Worm (Caenorhabditis elegans) whole organism, L3 larva: ENCODE measurements around the gene F47B7.4.

ENCODE experiments used
- R02D3.7 ChIP-seq: fragments of 150-350 bp; optimal IDR thresholded peaks from 2 replicates; lab custom pipeline; 2014; ENCODE audit warnings: missing biosample characterization, missing genetic modification characterization
- ama-1 ChIP-seq: fragments of 150-350 bp; optimal IDR thresholded peaks from 2 replicates; lab custom pipeline; 2018
- ceh-82 ChIP-seq: fragments of 150-350 bp; optimal IDR thresholded peaks from 2 replicates; lab custom pipeline; 2014; ENCODE audit warnings: missing biosample characterization, missing genetic modification characterization
- ceh-9 ChIP-seq: sonication (generic microtip); optimal IDR thresholded peaks from 2 replicates; lab custom pipeline; 2018; ENCODE audit warnings: missing biosample characterization, missing genetic modification characterization
- daf-12 ChIP-seq: fragments of 150-350 bp; optimal IDR thresholded peaks from 2 replicates; lab custom pipeline; 2014; ENCODE audit warnings: missing biosample characterization, missing genetic modification reagents, missing genetic modification characterization
- egl-27 ChIP-seq: sonication (generic microtip); optimal IDR thresholded peaks from 4 replicates; lab custom pipeline; 2017; ENCODE audit warnings: missing biosample characterization, missing genetic modification reagents, missing genetic modification characterization
- egl-5 ChIP-seq: fragments of 150-350 bp; optimal IDR thresholded peaks from 2 replicates; lab custom pipeline; 2017; ENCODE audit warnings: missing biosample characterization, missing genetic modification reagents, missing genetic modification characterization, inconsistent platforms
- elt-1 ChIP-seq: fragments of 150-350 bp; optimal IDR thresholded peaks from 2 replicates; lab custom pipeline; 2014; ENCODE audit warnings: missing biosample characterization, missing genetic modification characterization
- elt-2 ChIP-seq: sonication (generic microtip); optimal IDR thresholded peaks from 2 replicates; lab custom pipeline; 2016; ENCODE audit warnings: missing genetic modification reagents, mild to moderate bottlenecking, missing genetic modification characterization, missing compliant biosample characterization
- eor-1 ChIP-seq, 2 experiments: fragments of 150-350 bp; optimal IDR thresholded peaks; 2 replicates each; lab custom pipeline; 2014 to 2018; ENCODE audit warnings: missing biosample characterization in 2 of 2, missing genetic modification characterization in 2 of 2
- fkh-10 ChIP-seq: sonication (generic microtip); optimal IDR thresholded peaks from 2 replicates; lab custom pipeline; 2017; ENCODE audit warnings: missing biosample characterization, missing genetic modification reagents, missing genetic modification characterization
- fkh-2 ChIP-seq: fragments of 150-350 bp; optimal IDR thresholded peaks from 2 replicates; lab custom pipeline; 2014; ENCODE audit warnings: missing biosample characterization, missing genetic modification reagents, missing genetic modification characterization
- hmg-11 ChIP-seq: sonication (generic microtip); optimal IDR thresholded peaks from 2 replicates; lab custom pipeline; 2016; ENCODE audit warnings: missing genetic modification characterization, missing compliant biosample characterization
- jun-1 ChIP-seq: fragments of 150-350 bp; optimal IDR thresholded peaks from 2 replicates; lab custom pipeline; 2014; ENCODE audit warnings: missing biosample characterization, missing genetic modification reagents, missing genetic modification characterization
- lin-39 ChIP-seq: fragments of 150-350 bp; optimal IDR thresholded peaks from 2 replicates; lab custom pipeline; 2018; ENCODE audit warnings: missing biosample characterization, missing genetic modification reagents, missing genetic modification characterization
- lsy-12 ChIP-seq: sonication (generic microtip); optimal IDR thresholded peaks from 2 replicates; lab custom pipeline; 2016; ENCODE audit warnings: mild to moderate bottlenecking, missing genetic modification characterization, missing compliant biosample characterization
- mdl-1 ChIP-seq: fragments of 150-350 bp; optimal IDR thresholded peaks from 2 replicates; lab custom pipeline; 2014; ENCODE audit warnings: missing biosample characterization, missing genetic modification characterization
- mml-1 ChIP-seq: fragments of 150-350 bp; sonication (generic microtip); optimal IDR thresholded peaks from 3 replicates; lab custom pipeline; 2014; ENCODE audit warnings: missing biosample characterization, missing genetic modification characterization
- nhr-12 ChIP-seq: fragments of 150-350 bp; optimal IDR thresholded peaks from 2 replicates; lab custom pipeline; 2014; ENCODE audit warnings: missing biosample characterization, missing genetic modification characterization
- nhr-23 ChIP-seq: fragments of 150-350 bp; optimal IDR thresholded peaks from 2 replicates; lab custom pipeline; 2014; ENCODE audit warnings: missing biosample characterization, missing genetic modification reagents, missing genetic modification characterization
- nhr-237 ChIP-seq: fragments of 150-350 bp; optimal IDR thresholded peaks from 2 replicates; lab custom pipeline; 2014; ENCODE audit warnings: missing biosample characterization, missing genetic modification characterization
- nhr-25 ChIP-seq: sonication (generic microtip); optimal IDR thresholded peaks from 2 replicates; lab custom pipeline; 2017; ENCODE audit warnings: missing biosample characterization, missing genetic modification characterization
- nhr-28 ChIP-seq: fragments of 150-350 bp; optimal IDR thresholded peaks from 2 replicates; lab custom pipeline; 2014; ENCODE audit warnings: missing biosample characterization, missing genetic modification characterization
- nhr-43 ChIP-seq: sonication (generic microtip); optimal IDR thresholded peaks from 2 replicates; lab custom pipeline; 2016; ENCODE audit warnings: mild to moderate bottlenecking, missing genetic modification characterization, missing compliant biosample characterization; ENCODE audit not compliant: poor library complexity, severe bottlenecking
- nhr-67 ChIP-seq: fragments of 150-350 bp; optimal IDR thresholded peaks from 2 replicates; lab custom pipeline; 2014; ENCODE audit warnings: missing biosample characterization, missing genetic modification characterization
- nhr-76 ChIP-seq: fragments of 150-350 bp; sonication (generic microtip); optimal IDR thresholded peaks from 5 replicates; lab custom pipeline; 2014; ENCODE audit warnings: missing biosample characterization, missing genetic modification characterization
- nhr-77 ChIP-seq: fragments of 150-350 bp; optimal IDR thresholded peaks from 2 replicates; lab custom pipeline; 2014; ENCODE audit warnings: missing biosample characterization, missing genetic modification characterization
- pha-4 ChIP-seq: fragments of 150-350 bp; optimal IDR thresholded peaks from 2 replicates; lab custom pipeline; 2014; ENCODE audit warnings: missing biosample characterization, missing genetic modification reagents, missing genetic modification characterization
- pqm-1 ChIP-seq: fragments of 150-350 bp; optimal IDR thresholded peaks from 2 replicates; lab custom pipeline; 2017; ENCODE audit warnings: missing biosample characterization, missing genetic modification characterization, inconsistent platforms
- skn-1 ChIP-seq: fragments of 150-350 bp; optimal IDR thresholded peaks from 2 replicates; lab custom pipeline; 2014; ENCODE audit warnings: missing biosample characterization, missing genetic modification characterization
- snpc-4 ChIP-seq: fragments of 150-350 bp; optimal IDR thresholded peaks from 2 replicates; lab custom pipeline; 2014; ENCODE audit warnings: missing biosample characterization, missing genetic modification characterization
- tbx-2 ChIP-seq: sonication (generic microtip); optimal IDR thresholded peaks from 2 replicates; lab custom pipeline; 2016; ENCODE audit warnings: mild to moderate bottlenecking, missing genetic modification characterization, missing compliant biosample characterization
- unc-39 ChIP-seq: sonication (generic microtip); optimal IDR thresholded peaks from 4 replicates; lab custom pipeline; 2017; ENCODE audit warnings: missing biosample characterization, missing genetic modification characterization
- unc-62 ChIP-seq: fragments of 150-350 bp; sonication (generic microtip); optimal IDR thresholded peaks from 4 replicates; lab custom pipeline; 2014; ENCODE audit warnings: missing biosample characterization, missing genetic modification reagents, missing genetic modification characterization
- zag-1 ChIP-seq: fragments of 150-350 bp; optimal IDR thresholded peaks from 2 replicates; lab custom pipeline; 2014; ENCODE audit warnings: missing biosample characterization, missing genetic modification characterization
- ztf-11 ChIP-seq: fragments of 150-350 bp; optimal IDR thresholded peaks from 2 replicates; lab custom pipeline; 2014; ENCODE audit warnings: missing biosample characterization, missing genetic modification characterization
- ztf-4 ChIP-seq: fragments of 150-350 bp; optimal IDR thresholded peaks from 2 replicates; lab custom pipeline; 2014; ENCODE audit warnings: missing biosample characterization, missing genetic modification characterization

Gene F47B7.4

ce11 chrX:3764295-3764694, 2.2 kb downstream of the F47B7.4 start, which contains the start of gene F47B7.3:
Gene F47B7.3 (minus strand): TSS chrX:3764395.
- TF ChIP-seq fkh-10 (GFP tag; lab: Kevin White, UChicago) (no peak), nhr-237 (tag; lab: Kevin White, UChicago) (no peak), hmg-11 (no peak), eor-1 (tag; optimal IDR thresholded peaks at IDR 0.05; lab: Kevin White, UChicago) (no peak), lin-39 (tag; lab: Kevin White, UChicago) (no peak)
- TF ChIP-seq, all 47 proteins: peak for 0

- no peak for TF ChIP-seq daf-12 (tag; lab: Kevin White, UChicago)
- TF ChIP-seq skn-1 = no peak
- no peak for TF ChIP-seq ztf-4 (tag; lab: Kevin White, UChicago)
- TF ChIP-seq mdl-1 = no peak
- TF ChIP-seq fkh-10 (GFP tag; lab: Kevin White, UChicago) = no peak
- no peak for TF ChIP-seq zag-1 (tag; lab: Kevin White, UChicago)
- no peak for TF ChIP-seq lsy-12 (tag; lab: Kevin White, UChicago)
- TF ChIP-seq nhr-23 (tag; lab: Kevin White, UChicago) = no peak
- no peak for TF ChIP-seq ceh-82 (tag; lab: Kevin White, UChicago)
- TF ChIP-seq nhr-67 = no peak
- no peak for TF ChIP-seq snpc-4 (tag; lab: Kevin White, UChicago)
- no peak for TF ChIP-seq pqm-1 (tag; lab: Kevin White, UChicago)
- no peak for TF ChIP-seq ceh-9 (tag; lab: Kevin White, UChicago)
- TF ChIP-seq unc-39 (tag; lab: Kevin White, UChicago) = no peak
- TF ChIP-seq elt-1 = no peak
- no peak for TF ChIP-seq nhr-28
- no peak for TF ChIP-seq pha-4
- TF ChIP-seq R02D3.7 (tag; lab: Kevin White, UChicago) = no peak
These were observed 4.0 kb downstream of the F47B7.4 start, which contains the start of gene T14G12.11 for ce11 chrX:3762410-3762809. Gene T14G12.11 (minus strand): TSS chrX:3762547.

- TF ChIP-seq nhr-76 (tag; lab: Kevin White, UChicago) = no peak
- TF ChIP-seq hmg-11 = no peak
- TF ChIP-seq snpc-4 (tag; lab: Kevin White, UChicago) = no peak
- TF ChIP-seq eor-1 (tag; optimal IDR thresholded peaks at IDR 0.05; lab: Kevin White, UChicago) = no peak
- no peak for TF ChIP-seq nhr-23 (tag; lab: Kevin White, UChicago)
- no peak for TF ChIP-seq fkh-10 (GFP tag; lab: Kevin White, UChicago)
- no peak for TF ChIP-seq egl-27
- TF ChIP-seq skn-1 = no peak
- TF ChIP-seq pqm-1 (tag; lab: Kevin White, UChicago) = no peak
- no peak for TF ChIP-seq egl-5 (tag; lab: Kevin White, UChicago)
- no peak for TF ChIP-seq R02D3.7 (tag; lab: Kevin White, UChicago)
- TF ChIP-seq nhr-237 (tag; lab: Kevin White, UChicago) = no peak
- TF ChIP-seq mml-1 (tag; lab: Kevin White, UChicago) = no peak
- TF ChIP-seq ama-1 = no peak
- TF ChIP-seq lsy-12 (tag; lab: Kevin White, UChicago) = no peak
- TF ChIP-seq nhr-77 (tag; lab: Kevin White, UChicago) = no peak
- TF ChIP-seq ztf-4 (tag; lab: Kevin White, UChicago) = no peak
These were observed 6.6 kb downstream of the F47B7.4 start for ce11 chrX:3759820-3760219.

DNA sequence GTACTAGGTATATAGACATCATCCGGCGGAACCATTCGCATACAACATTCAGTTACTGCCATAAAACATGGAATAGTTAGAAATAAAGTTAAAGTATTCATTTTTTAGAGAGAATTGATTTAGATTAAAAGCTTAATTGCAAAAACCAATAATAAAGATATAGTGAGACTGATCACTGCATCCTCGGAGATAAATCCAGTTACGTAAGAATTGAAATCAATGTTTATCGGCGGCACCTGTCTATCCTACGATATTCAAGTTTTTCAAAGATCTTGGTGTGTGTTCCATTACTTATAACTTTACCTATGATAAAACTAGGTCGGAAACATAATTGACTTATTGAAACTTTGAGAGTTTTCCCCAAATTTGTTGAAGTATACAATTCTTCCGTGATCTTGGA, 7.1 kb downstream of the F47B7.4 start, which contains the start of gene T14G12.6:
Gene T14G12.6 (minus strand): TSS at position 101 of the 400 bp plus-strand sequence.
- TF ChIP-seq tbx-2 = no peak
- no peak for TF ChIP-seq jun-1
- TF ChIP-seq mdl-1 = no peak
- TF ChIP-seq unc-62 (GFP tag; lab: Kevin White, UChicago) = no peak
- no peak for TF ChIP-seq elt-1
- no peak for TF ChIP-seq nhr-25 (tag; lab: Kevin White, UChicago)
- no peak for TF ChIP-seq zag-1 (tag; lab: Kevin White, UChicago)
- TF ChIP-seq R02D3.7 (tag; lab: Kevin White, UChicago) = no peak

- no peak for TF ChIP-seq ceh-9 (tag; lab: Kevin White, UChicago)
- no peak for TF ChIP-seq daf-12 (tag; lab: Kevin White, UChicago)
- TF ChIP-seq ama-1 = no peak
- no peak for TF ChIP-seq ztf-11 (tag; lab: Kevin White, UChicago)
- no peak for TF ChIP-seq nhr-12 (tag; lab: Kevin White, UChicago)
- TF ChIP-seq nhr-76 (tag; lab: Kevin White, UChicago) = no peak
- no peak for TF ChIP-seq fkh-2 (tag; lab: Kevin White, UChicago)
- TF ChIP-seq nhr-77 (tag; lab: Kevin White, UChicago) = no peak
- no peak for TF ChIP-seq nhr-28
- no peak for TF ChIP-seq elt-1
- no peak for TF ChIP-seq elt-2 (tag; lab: Kevin White, UChicago)
- no peak for TF ChIP-seq R02D3.7 (tag; lab: Kevin White, UChicago)
- TF ChIP-seq unc-62 (GFP tag; lab: Kevin White, UChicago) = no peak
- TF ChIP-seq ceh-82 (tag; lab: Kevin White, UChicago) = no peak
- TF ChIP-seq nhr-43 = no peak
- no peak for TF ChIP-seq tbx-2
- TF ChIP-seq hmg-11 = no peak
- no peak for TF ChIP-seq jun-1
- no peak for TF ChIP-seq nhr-67
These were observed 8.1 kb downstream of the F47B7.4 start, which contains the start of gene T14G12.12 for ce11 chrX:3758399-3758798. Gene T14G12.12 (minus strand): TSS chrX:3758499.
